Fruit fly (Drosophila melanogaster): ENCODE measurements around the gene Trax.

DNA sequence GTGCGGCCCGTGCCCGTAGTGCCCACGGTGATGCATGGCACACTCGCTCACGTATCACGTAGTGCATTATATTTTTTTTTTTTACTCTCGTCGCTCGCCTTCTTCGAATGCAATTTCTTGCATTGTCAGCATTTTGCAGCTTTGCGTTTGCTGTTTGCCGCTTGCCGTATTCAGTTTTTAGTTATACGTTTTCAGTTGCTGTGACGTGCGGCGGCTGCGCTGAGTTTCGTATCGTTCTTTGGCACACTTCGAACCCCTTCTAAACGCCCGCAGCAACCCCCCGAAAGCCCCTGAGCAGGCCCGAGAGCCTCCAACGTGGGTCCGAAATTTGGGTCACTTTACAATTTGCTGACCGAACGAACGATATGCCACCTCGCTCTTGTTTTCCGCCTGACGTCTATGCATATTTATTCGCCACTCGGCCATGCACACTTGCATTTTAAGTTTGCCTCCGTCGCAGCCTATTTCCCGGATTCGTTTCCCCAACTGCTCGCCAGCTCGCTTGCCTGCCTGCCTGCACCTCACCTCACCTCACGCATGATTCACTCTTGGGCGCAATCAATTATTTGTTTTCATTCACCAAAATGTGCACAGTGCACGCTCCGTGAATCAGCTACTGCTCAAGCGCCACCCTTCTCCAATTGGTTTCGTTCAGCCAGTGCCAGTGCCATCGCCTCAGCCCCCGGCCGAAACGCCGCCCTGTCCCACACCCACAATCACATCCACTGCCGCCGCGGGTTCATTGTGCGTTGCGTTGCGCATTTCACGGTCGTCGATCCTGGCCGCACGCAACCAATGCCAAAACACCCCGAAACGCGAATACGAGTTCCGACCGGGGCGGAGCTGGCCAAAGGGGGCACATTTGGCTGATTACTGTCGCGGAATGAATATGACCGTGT is 49.4 kb downstream of the Trax start:
- TF ChIP-seq CG4318 (GFP tag; optimal IDR thresholded peaks at IDR 0.05) (no peak), CG3032 (tag; optimal IDR thresholded peaks at IDR 0.05) (no peak), CG11902 (GFP tag; optimal IDR thresholded peaks at IDR 0.05) (no peak), cyc (GFP tag; optimal IDR thresholded peaks at IDR 0.05) (no peak), CG7368 (GFP tag; optimal IDR thresholded peaks at IDR 0.05) (no peak), achi (GFP tag; optimal IDR thresholded peaks at IDR 0.05) (no peak), dac (GFP tag; optimal IDR thresholded peaks at IDR 0.05) (no peak), CG6854 (GFP tag; optimal IDR thresholded peaks at IDR 0.05) (peak; percentile 30), CG8319 (GFP tag; optimal IDR thresholded peaks at IDR 0.05) (no peak)
